Fruit fly (Drosophila melanogaster): ENCODE data around the gene eIF4E5.
A peak's percentile ranks its signal among the peaks of the same experiment; 100 is the strongest.

The eIF4E5 gene

DNA sequence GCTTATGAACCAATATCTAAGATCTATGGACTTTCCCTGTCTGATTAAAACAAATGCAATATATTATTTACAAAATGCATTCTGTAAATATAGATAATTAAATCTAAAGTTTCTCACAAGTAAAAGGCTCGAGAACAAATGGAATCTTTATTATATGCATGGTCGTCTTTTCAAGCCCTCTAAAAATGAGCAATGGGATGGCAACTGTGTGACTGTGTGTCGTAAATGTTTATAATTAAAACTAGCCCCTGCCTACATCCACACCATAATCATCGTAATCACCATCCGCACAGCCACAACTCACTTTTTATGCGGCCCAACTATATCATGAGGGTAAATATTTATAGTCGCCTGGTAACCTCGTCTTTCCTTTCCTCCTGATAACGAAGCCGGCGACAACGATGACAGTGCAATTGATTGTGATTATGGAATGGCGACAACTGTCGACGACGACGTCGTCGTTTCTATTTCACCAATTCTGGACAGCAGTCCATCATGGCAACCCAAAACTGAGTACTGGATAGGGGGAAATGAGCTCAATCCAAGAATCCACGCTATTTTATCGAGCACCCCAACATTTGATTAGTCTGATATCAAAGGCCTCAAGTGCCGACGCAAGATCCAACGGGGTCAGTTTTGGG, 28.8 kb upstream of the eIF4E5 start (continued):
- TF ChIP-seq fd59A (GFP tag; optimal IDR thresholded peaks at IDR 0.05) (no peak), CG32006 (GFP tag; optimal IDR thresholded peaks at IDR 0.05) (peak; percentile 2)

DNA sequence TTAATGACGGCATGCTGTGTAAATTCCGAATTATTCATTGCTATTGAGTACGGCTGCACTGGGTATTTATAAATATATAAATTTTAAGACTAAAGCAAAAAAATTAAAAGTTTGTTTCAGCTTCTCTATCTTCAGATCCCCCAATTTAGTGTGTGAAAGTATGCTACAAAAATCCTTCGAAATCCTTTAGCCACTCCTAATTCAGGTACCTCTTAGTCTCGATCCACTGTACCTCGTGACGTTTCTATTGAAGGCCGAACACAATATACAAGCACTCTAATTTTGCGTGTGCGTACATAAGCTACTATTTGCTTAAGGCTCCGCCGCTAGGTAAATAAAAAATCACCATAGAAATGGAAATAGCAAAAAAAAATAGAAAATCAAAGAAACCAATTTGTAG, 28.1 kb upstream of the eIF4E5 start:
- TF ChIP-seq CG15336 (GFP tag; IDR thresholded peaks at IDR 0.05) (peak; percentile 20), fkh (GFP tag; optimal IDR thresholded peaks at IDR 0.05) (peak; percentile 70), Hr4 (GFP tag; optimal IDR thresholded peaks at IDR 0.05) (peak; percentile 7), eg (GFP tag; IDR thresholded peaks at IDR 0.05) (0 out of 3 replicates have a peak, but pooled peaks have one; percentile 11), ss (GFP tag; optimal IDR thresholded peaks at IDR 0.05) (no peak)

DNA sequence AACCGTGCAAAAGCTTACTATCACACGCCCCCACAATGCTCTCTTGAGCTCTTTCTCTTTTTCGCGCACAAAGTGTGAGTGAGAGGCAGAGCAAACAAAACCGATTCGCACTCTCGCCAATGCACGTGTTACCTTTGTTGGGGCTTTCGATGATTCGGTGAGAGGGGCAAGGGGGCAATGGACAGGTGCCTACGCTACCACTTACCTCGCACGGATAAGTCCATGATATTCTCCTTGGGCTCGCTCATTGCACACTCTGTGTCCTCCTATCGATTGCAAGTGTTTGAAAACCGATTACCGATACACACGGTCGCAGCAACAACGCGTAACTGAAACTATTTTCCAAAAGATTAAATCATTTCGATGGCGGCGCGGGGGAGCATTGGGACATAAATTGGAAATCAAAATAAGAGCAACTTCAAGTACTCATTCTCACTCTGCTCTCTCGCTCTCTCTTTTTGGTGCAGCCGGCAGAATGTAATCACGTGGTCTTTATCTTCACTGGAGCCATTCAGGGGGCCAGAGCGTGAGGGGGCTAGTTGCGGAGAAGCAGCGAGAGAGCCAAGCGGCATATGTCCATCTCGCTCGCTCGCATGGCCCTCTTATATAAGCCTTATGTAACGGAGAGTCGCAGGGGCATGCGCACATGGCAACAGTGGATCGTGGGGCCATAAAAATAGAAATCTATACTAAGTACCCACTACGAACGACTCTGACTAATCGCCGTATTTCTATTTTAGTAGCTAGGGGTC, 27.5 kb upstream of the eIF4E5 start, which contains the start of gene Pdp1:
Gene Pdp1, minus strand, starts transcription at position 334 of the 752 bp plus-strand sequence.
- no peak for TF ChIP-seq OdsH (GFP tag; optimal IDR thresholded peaks at IDR 0.05)
- TF ChIP-seq Met (GFP tag; optimal IDR thresholded peaks at IDR 0.05) = peak; percentile 27
- TF ChIP-seq CG10631 (GFP tag; optimal IDR thresholded peaks at IDR 0.05) = no peak
- peak; percentile 1 to 34 for TF ChIP-seq ss (GFP tag; optimal IDR thresholded peaks at IDR 0.05)
- no peak for TF ChIP-seq CG11762 (GFP tag; optimal IDR thresholded peaks at IDR 0.05; ENCODE audit: insufficient read depth)
- TF ChIP-seq CG3919 (GFP tag; optimal IDR thresholded peaks at IDR 0.05) = peak; percentile 43
- peak; percentile 47; the same call in 2 of the 3 replicates for TF ChIP-seq CG8119 (GFP tag; IDR thresholded peaks at IDR 0.05)
- TF ChIP-seq net (GFP tag; optimal IDR thresholded peaks at IDR 0.05) = peak; percentile 33
- TF ChIP-seq svp (GFP tag) = peak; percentile 84
- TF ChIP-seq CG15336 (GFP tag; IDR thresholded peaks at IDR 0.05) = peak; percentile 46
- TF ChIP-seq CG7368 (GFP tag; optimal IDR thresholded peaks at IDR 0.05) = no peak
- no peak for TF ChIP-seq CG6792 (GFP tag; optimal IDR thresholded peaks at IDR 0.05)
- peak; percentile 14 for TF ChIP-seq Sox102F (GFP tag; optimal IDR thresholded peaks at IDR 0.05)
- peak; percentile 47 for TF ChIP-seq CG6163 (GFP tag; IDR thresholded peaks at IDR 0.05)
- peak; percentile 57 for TF ChIP-seq dsx (GFP tag; optimal IDR thresholded peaks at IDR 0.05; ENCODE audit: poor library complexity, severe bottlenecking)
- TF ChIP-seq CG6854 (GFP tag; optimal IDR thresholded peaks at IDR 0.05) = peak; percentile 27
- TF ChIP-seq CG6276 (GFP tag; optimal IDR thresholded peaks at IDR 0.05) = peak; percentile 38
- no peak for TF ChIP-seq CG3032 (tag; optimal IDR thresholded peaks at IDR 0.05)
- TF ChIP-seq CG6808 (GFP tag; optimal IDR thresholded peaks at IDR 0.05) = peak; percentile 29
- TF ChIP-seq eg (GFP tag; IDR thresholded peaks at IDR 0.05) = peak; percentile 41; the same call in 1 of the 3 replicates
- TF ChIP-seq Blimp-1 (GFP tag; optimal IDR thresholded peaks at IDR 0.05) = peak; percentile 0
- TF ChIP-seq Ets21C (GFP tag; optimal IDR thresholded peaks at IDR 0.05) = no peak
- peak; percentile 46 for TF ChIP-seq Sox14 (GFP tag; optimal IDR thresholded peaks at IDR 0.05)
- TF ChIP-seq Eip75B (GFP tag; optimal IDR thresholded peaks at IDR 0.05) = peak; percentile 15
- no peak for TF ChIP-seq CG9139 (GFP tag; optimal IDR thresholded peaks at IDR 0.05)
- peak; percentile 79 for TF ChIP-seq Eip78C (GFP tag)
- TF ChIP-seq achi (GFP tag; optimal IDR thresholded peaks at IDR 0.05) = no peak
- peak; percentile 46 for TF ChIP-seq CG32006 (GFP tag; optimal IDR thresholded peaks at IDR 0.05)
- TF ChIP-seq pdm3 (GFP tag; optimal IDR thresholded peaks at IDR 0.05) = peak; percentile 22
- peak; percentile 26 for TF ChIP-seq esn (GFP tag; optimal IDR thresholded peaks at IDR 0.05)
- peak; percentile 100 for TF ChIP-seq vri (GFP tag; optimal IDR thresholded peaks at IDR 0.05)
- TF ChIP-seq Lpt (GFP tag; optimal IDR thresholded peaks at IDR 0.05) = peak; percentile 55
- peak; percentile 53 for TF ChIP-seq fkh (GFP tag; optimal IDR thresholded peaks at IDR 0.05)
- no peak for TF ChIP-seq spab (GFP tag; optimal IDR thresholded peaks at IDR 0.05)

Measured in whole organism, prepupa.